Worm (Caenorhabditis elegans) whole organism, L2 larva: Measurements from ENCODE around the gene col-180.

Experiments
- R02D3.7 ChIP-seq: fragments of 150-350 bp; optimal IDR thresholded peaks from 2 replicates; lab custom pipeline; 2014; ENCODE audit warnings: missing biosample characterization, missing genetic modification characterization
- ZK546.5 ChIP-seq: sonication (generic microtip); optimal IDR thresholded peaks from 2 replicates; lab custom pipeline; 2017; ENCODE audit warnings: missing biosample characterization, missing genetic modification characterization
- ama-1 ChIP-seq: fragments of 150-350 bp; optimal IDR thresholded peaks from 2 replicates; lab custom pipeline; 2018; ENCODE audit warnings: inconsistent platforms
- elt-1 ChIP-seq: fragments of 150-350 bp; optimal IDR thresholded peaks from 2 replicates; lab custom pipeline; 2014; ENCODE audit warnings: missing biosample characterization, missing genetic modification characterization
- elt-3 ChIP-seq: sonication (generic microtip); optimal IDR thresholded peaks from 2 replicates; lab custom pipeline; 2017; ENCODE audit warnings: missing biosample characterization, missing genetic modification characterization
- lin-39 ChIP-seq: fragments of 150-350 bp; optimal IDR thresholded peaks from 2 replicates; lab custom pipeline; 2014; ENCODE audit warnings: missing biosample characterization, missing genetic modification reagents, missing genetic modification characterization
- mdl-1 ChIP-seq, 2 experiments: fragments of 150-350 bp in 1 of 2; sonication (generic microtip) in 1 of 2; optimal IDR thresholded peaks; 2 replicates each; lab custom pipeline; 2017; ENCODE audit warnings: missing biosample characterization in 2 of 2, missing genetic modification characterization in 2 of 2
- nhr-10 ChIP-seq: sonication (generic microtip); optimal IDR thresholded peaks from 2 replicates; lab custom pipeline; 2017; ENCODE audit warnings: missing biosample characterization, missing genetic modification characterization
- nhr-77 ChIP-seq: fragments of 150-350 bp; optimal IDR thresholded peaks from 2 replicates; lab custom pipeline; 2014; ENCODE audit warnings: missing biosample characterization, missing genetic modification characterization
- skn-1 ChIP-seq: sonication (generic microtip); optimal IDR thresholded peaks from 2 replicates; lab custom pipeline; 2017; ENCODE audit warnings: missing biosample characterization, missing genetic modification characterization

DNA sequence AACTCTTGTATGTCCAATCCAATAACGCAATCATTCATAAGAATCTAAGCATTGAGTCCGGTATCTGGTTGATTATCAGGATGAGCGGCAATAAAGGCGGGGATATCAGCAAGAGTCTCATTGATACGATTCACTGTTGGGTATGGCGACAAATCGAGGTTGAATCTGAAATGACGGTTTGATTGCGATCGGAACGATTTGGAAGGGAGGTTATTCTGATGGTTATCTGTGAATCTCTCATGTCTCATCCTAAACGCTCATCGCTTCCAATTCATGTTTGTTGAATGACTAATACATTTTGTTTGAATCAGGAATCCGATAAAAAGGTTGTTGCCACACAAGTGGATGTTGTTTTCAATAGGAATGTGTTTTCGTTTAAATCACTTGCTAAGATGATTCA lies 14.4 kb upstream of the col-180 start:
- TF ChIP-seq lin-39 (tag; lab: Kevin White, UChicago) (no peak), skn-1 (no peak), ama-1 (no peak), mdl-1 (tag; optimal IDR thresholded peaks at IDR 0.05; lab: Kevin White, UChicago) (no peak), elt-3 (no peak), ZK546.5 (tag; lab: Kevin White, UChicago) (no peak), R02D3.7 (tag; lab: Kevin White, UChicago) (no peak), elt-1 (tag; lab: Kevin White, UChicago) (peak; percentile 93), nhr-10 (tag; lab: Kevin White, UChicago) (no peak), nhr-77 (no peak)
